Fruit fly (Drosophila melanogaster) Kc167 (cell line): ENCODE results near the gene CG12496.

Experiments used
- Myc ChIP-seq: fragments of >200 bp; optimal IDR thresholded peaks from 2 replicates; lab custom pipeline; 2017; ENCODE audit warnings: missing external identifiers
- h ChIP-seq: fragments of >200 bp; optimal IDR thresholded peaks from 3 replicates; lab custom pipeline; 2018; ENCODE audit warnings: missing external identifiers
- psq ChIP-seq: fragments of >200 bp; optimal IDR thresholded peaks from 2 replicates; lab custom pipeline; 2017; ENCODE audit warnings: missing external identifiers
- ttk ChIP-seq: sonication (Bioruptor generic); optimal IDR thresholded peaks from 2 replicates; lab custom pipeline; 2017; ENCODE audit warnings: missing external identifiers

dm6 chrX:2408675-2409163 lies 2.0 kb downstream of the CG12496 start:
- TF ChIP-seq psq (lab: Kevin White, UChicago) (no peak), Myc (lab: Kevin White, UChicago) (no peak), ttk (no peak), h (lab: Kevin White, UChicago) (no peak)
